Worm (Caenorhabditis elegans): ENCODE measurements around the gene acr-12.
A peak's percentile ranks its signal among the peaks of the same experiment; 100 is the strongest.

The acr-12 gene

ce11 chrX:13558667-13559066 lies 26.0 kb downstream of the acr-12 start (continued):
- peak; percentile 45; the same call in 1 of the 2 replicates for TF ChIP-seq tra-1 (GFP tag; IDR thresholded peaks at IDR 0.05)
- TF ChIP-seq ceh-44 (GFP tag; IDR thresholded peaks at IDR 0.05) = no peak

- TF ChIP-seq cey-2 (tag; optimal IDR thresholded peaks at IDR 0.05; ENCODE audit: borderline replicate concordance, insufficient read depth) = no peak
- TF ChIP-seq dve-1 (tag; optimal IDR thresholded peaks at IDR 0.05; ENCODE audit: insufficient read depth) = no peak
- no peak for TF ChIP-seq hif-1 (tag; optimal IDR thresholded peaks at IDR 0.05)
- no peak for TF ChIP-seq set-16 (GFP tag; IDR thresholded peaks at IDR 0.05)
- no peak for TF ChIP-seq spr-1 (tag; optimal IDR thresholded peaks at IDR 0.05)
- no peak for TF ChIP-seq ztf-7 (tag; optimal IDR thresholded peaks at IDR 0.05)
- no peak for TF ChIP-seq lin-1 (GFP tag; IDR thresholded peaks at IDR 0.05)
- TF ChIP-seq Y5F2A.4 (GFP tag; optimal IDR thresholded peaks at IDR 0.05) = no peak
- TF ChIP-seq ceh-44 (GFP tag; IDR thresholded peaks at IDR 0.05) = no peak
- TF ChIP-seq nhr-77 (tag; optimal IDR thresholded peaks at IDR 0.05) = no peak
- TF ChIP-seq nhr-6 (tag; optimal IDR thresholded peaks at IDR 0.05) = no peak
- no peak for TF ChIP-seq fkh-10 (GFP tag; optimal IDR thresholded peaks at IDR 0.05)
- no peak for TF ChIP-seq nhr-11 (tag; optimal IDR thresholded peaks at IDR 0.05)
- TF ChIP-seq snpc-4 (tag; optimal IDR thresholded peaks at IDR 0.05) = no peak
- TF ChIP-seq zfp-3 (GFP tag; conservative IDR thresholded peaks at IDR 0.05) = no peak
- no peak for TF ChIP-seq duxl-1 (tag; optimal IDR thresholded peaks at IDR 0.05; ENCODE audit: poor library complexity)
- no peak for TF ChIP-seq mdl-1 (tag; optimal IDR thresholded peaks at IDR 0.05)
- no peak for TF ChIP-seq lin-39 (tag; optimal IDR thresholded peaks at IDR 0.05)
- no peak for TF ChIP-seq hmg-1.1 (GFP tag; IDR thresholded peaks at IDR 0.05)
These were observed 29.3 kb downstream of the acr-12 start for ce11 chrX:13561954-13562353.

- TF ChIP-seq ces-1 (GFP tag; optimal IDR thresholded peaks at IDR 0.05) (no peak), ceh-44 (GFP tag; IDR thresholded peaks at IDR 0.05) (no peak), fos-1 (tag; optimal IDR thresholded peaks at IDR 0.05) (no peak), nhr-48 (tag; optimal IDR thresholded peaks at IDR 0.05) (no peak), mdt-29 (GFP tag; IDR thresholded peaks at IDR 0.05) (no peak), Y75B8A.6 (GFP tag; IDR thresholded peaks at IDR 0.05) (no peak), lsy-2 (tag; optimal IDR thresholded peaks at IDR 0.05) (no peak), nhr-77 (tag; optimal IDR thresholded peaks at IDR 0.05) (no peak), daf-12 (tag; optimal IDR thresholded peaks at IDR 0.05) (no peak), R02D3.7 (tag; optimal IDR thresholded peaks at IDR 0.05) (no peak), pha-4 (GFP tag; IDR thresholded peaks at IDR 0.05) (no peak), pha-4 (tag; optimal IDR thresholded peaks at IDR 0.05) (no peak), hif-1 (tag; optimal IDR thresholded peaks at IDR 0.05) (no peak), madf-9 (GFP tag; conservative IDR thresholded peaks at IDR 0.05) (no peak), nhr-10 (tag; optimal IDR thresholded peaks at IDR 0.05) (no peak), dve-1 (tag; optimal IDR thresholded peaks at IDR 0.05; ENCODE audit: insufficient read depth) (no peak), php-3 (GFP tag; IDR thresholded peaks at IDR 0.05) (no peak), jun-1 (tag; optimal IDR thresholded peaks at IDR 0.05) (no peak), nhr-102 (tag; optimal IDR thresholded peaks at IDR 0.05) (no peak)
These were observed 33.8 kb downstream of the acr-12 start, which contains the start of gene R01E6.2 for ce11 chrX:13566436-13566835. Gene R01E6.2, minus strand, starts transcription at chrX:13566536.

- TF ChIP-seq skn-1 (tag; optimal IDR thresholded peaks at IDR 0.05) (no peak), lir-3 (tag; optimal IDR thresholded peaks at IDR 0.05) (no peak), ama-1 (optimal IDR thresholded peaks at IDR 0.05) (no peak), ceh-62 (tag; optimal IDR thresholded peaks at IDR 0.05) (no peak), lim-7 (GFP tag; IDR thresholded peaks at IDR 0.05) (no peak), unc-130 (GFP tag; optimal IDR thresholded peaks at IDR 0.05) (no peak), duxl-1 (tag; optimal IDR thresholded peaks at IDR 0.05; ENCODE audit: poor library complexity) (no peak), lin-1 (GFP tag; IDR thresholded peaks at IDR 0.05) (no peak)
These were observed 37.2 kb downstream of the acr-12 start, which contains the start of gene R01E6.7 for ce11 chrX:13569854-13570253. Gene R01E6.7, minus strand, starts transcription at chrX:13569954.
